Worm (Caenorhabditis elegans): Measurements from ENCODE around the gene F49F1.14.

Gene F49F1.14

ce11 chrIV:4115634-4116033 lies 3.3 kb upstream of the F49F1.14 start, which contains the start of the genes F49F1.4 and F49F1.2:
Gene F49F1.4 (minus strand): TSS chrIV:4115734.
Gene F49F1.2 (plus strand): TSS chrIV:4115943.
- no peak for TF ChIP-seq unc-62 (GFP tag; optimal IDR thresholded peaks at IDR 0.05)

DNA sequence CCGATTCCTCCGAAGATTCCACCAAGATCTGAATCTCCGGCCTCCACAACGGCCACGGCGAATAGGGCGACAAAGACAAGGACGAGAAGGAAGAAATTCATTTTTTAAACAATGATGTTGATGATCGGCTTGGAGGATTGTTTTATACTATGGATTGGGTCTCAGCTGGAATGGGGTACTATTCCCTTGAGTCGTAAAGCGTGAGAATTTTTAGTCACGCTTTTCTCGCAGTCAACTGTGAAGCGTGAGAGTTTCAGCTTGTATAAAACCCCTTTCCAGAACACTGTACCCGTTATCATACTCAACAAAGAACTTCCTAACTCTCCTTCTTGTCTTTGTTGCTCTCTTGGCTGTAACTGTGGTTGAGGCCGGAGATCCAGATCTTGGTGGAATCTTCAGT lies 2.2 kb upstream of the F49F1.14 start, which contains the start of gene F49F1.15:
Gene F49F1.15 (minus strand): TSS at position 101 of the 400 bp plus-strand sequence.
- TF ChIP-seq unc-62 (GFP tag; optimal IDR thresholded peaks at IDR 0.05): no peak

- TF ChIP-seq unc-62 (GFP tag; optimal IDR thresholded peaks at IDR 0.05): no peak
Measured at ce11 chrIV:4108767-4109166, 3.5 kb downstream of the F49F1.14 start, which contains the start of gene C35B1.7. Gene C35B1.7 (plus strand): TSS chrIV:4109067.

- no peak for TF ChIP-seq unc-62 (GFP tag; optimal IDR thresholded peaks at IDR 0.05)
Measured at ce11 chrIV:4102720-4103119, 9.6 kb downstream of the F49F1.14 start, which contains the start of gene ubc-1. Gene ubc-1 (plus strand): TSS chrIV:4103020.

DNA sequence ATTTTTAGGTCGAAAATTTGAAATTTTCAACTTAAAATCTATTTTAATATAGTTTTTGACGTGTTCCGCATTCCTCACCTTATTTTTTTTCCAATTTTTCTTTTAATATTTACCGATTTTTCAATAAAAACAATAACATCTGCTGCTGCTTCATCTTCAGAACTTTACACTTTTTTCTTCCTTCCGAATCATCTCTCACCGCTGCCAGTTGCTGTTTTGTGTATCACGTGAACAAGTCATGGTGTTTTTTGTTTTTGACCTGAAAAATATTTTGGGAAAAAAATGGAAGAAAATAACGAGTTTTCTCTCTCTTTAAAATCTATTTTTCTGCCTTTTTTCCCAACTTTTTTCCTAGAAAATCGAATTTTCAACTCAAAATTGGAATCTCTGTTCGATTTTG lies 12.5 kb downstream of the F49F1.14 start:
- TF ChIP-seq unc-62 (GFP tag; optimal IDR thresholded peaks at IDR 0.05): no peak

DNA sequence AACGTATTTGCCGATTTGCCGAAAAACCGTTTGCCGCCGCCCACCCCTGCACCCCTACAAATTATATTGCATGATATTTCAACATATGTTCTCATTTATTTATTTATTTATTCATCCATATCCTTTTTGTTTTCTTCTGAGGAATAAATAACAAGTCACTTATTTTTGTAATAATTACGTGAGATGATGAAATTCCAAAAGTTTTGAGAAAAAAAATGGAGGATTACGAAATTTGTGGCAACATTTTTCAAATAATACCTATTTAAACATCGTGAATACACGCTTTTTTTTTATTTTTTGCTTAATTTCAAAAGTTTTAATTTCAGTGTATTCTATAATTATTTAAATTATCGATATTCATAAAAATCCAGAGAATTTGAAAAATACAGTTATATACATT lies 15.3 kb downstream of the F49F1.14 start:
- no peak for TF ChIP-seq unc-62 (GFP tag; optimal IDR thresholded peaks at IDR 0.05)

ce11 chrIV:4094364-4094763 lies 17.9 kb downstream of the F49F1.14 start:
- no peak for TF ChIP-seq unc-62 (GFP tag; optimal IDR thresholded peaks at IDR 0.05)

ce11 chrIV:4093087-4093486 lies 19.2 kb downstream of the F49F1.14 start:
- TF ChIP-seq unc-62 (GFP tag; optimal IDR thresholded peaks at IDR 0.05): no peak

DNA sequence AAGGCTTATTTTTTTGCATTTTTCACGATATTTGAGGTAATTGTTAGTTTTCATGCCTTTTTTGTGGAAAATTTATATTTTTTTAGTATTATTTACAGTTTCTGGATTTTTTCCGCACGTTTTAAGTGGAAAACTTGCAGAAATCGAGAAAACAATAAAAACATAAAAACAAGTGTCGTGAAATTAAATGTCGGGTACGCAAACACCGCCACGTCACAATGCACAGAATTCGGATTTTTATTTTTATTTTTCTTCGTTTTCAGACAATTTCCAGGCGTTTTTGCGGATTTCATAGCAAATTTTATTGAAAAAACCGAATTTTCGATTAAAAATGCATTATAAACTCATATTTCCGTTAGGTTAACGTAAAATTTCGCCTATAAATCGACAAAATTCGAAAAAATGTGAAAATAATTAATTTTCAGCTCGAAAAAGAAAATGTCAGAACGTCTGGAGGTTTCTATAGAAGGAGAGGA lies 26.5 kb downstream of the F49F1.14 start, which contains the start of gene C35B1.2:
Gene C35B1.2 (plus strand): TSS at position 426 of the 476 bp plus-strand sequence.
- no peak for TF ChIP-seq unc-62 (GFP tag; optimal IDR thresholded peaks at IDR 0.05)

- no peak for TF ChIP-seq unc-62 (GFP tag; optimal IDR thresholded peaks at IDR 0.05)
Measured at ce11 chrIV:4085022-4085421, 27.3 kb downstream of the F49F1.14 start.

ce11 chrIV:4084109-4084508 lies 28.2 kb downstream of the F49F1.14 start, which contains the start of gene C35B1.5:
Gene C35B1.5 (minus strand): TSS chrIV:4084209.
- no peak for TF ChIP-seq unc-62 (GFP tag; optimal IDR thresholded peaks at IDR 0.05)

ce11 chrIV:4083094-4083493 lies 29.2 kb downstream of the F49F1.14 start:
- TF ChIP-seq unc-62 (GFP tag; optimal IDR thresholded peaks at IDR 0.05): no peak

ce11 chrIV:4082599-4082998 lies 29.7 kb downstream of the F49F1.14 start:
- no peak for TF ChIP-seq unc-62 (GFP tag; optimal IDR thresholded peaks at IDR 0.05)

DNA sequence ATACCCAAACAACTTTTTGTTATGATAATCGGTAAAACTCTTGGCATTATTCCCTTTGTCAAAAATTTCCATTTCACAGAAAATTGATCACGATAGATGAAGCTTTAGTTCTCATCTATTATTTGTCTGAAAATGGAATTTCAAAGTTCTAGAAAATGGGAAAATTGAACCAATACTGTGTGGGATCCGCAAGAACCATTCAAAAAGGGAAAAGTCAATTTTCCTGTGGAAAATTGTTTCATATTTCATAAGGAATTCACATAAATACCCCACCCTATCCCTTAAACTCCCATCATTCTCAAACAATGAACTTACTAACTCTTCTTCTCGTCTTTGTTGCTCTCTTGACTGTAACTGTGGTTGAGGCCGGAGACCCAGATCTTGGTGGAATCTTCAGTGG lies 31.4 kb downstream of the F49F1.14 start, which contains the start of the genes C35B1.9 and C35B1.3:
Gene C35B1.9 (minus strand): TSS at position 101 of the 400 bp plus-strand sequence.
Gene C35B1.3 (plus strand): TSS at position 306 of the 400 bp plus-strand sequence.
- TF ChIP-seq unc-62 (GFP tag; optimal IDR thresholded peaks at IDR 0.05): no peak

DNA sequence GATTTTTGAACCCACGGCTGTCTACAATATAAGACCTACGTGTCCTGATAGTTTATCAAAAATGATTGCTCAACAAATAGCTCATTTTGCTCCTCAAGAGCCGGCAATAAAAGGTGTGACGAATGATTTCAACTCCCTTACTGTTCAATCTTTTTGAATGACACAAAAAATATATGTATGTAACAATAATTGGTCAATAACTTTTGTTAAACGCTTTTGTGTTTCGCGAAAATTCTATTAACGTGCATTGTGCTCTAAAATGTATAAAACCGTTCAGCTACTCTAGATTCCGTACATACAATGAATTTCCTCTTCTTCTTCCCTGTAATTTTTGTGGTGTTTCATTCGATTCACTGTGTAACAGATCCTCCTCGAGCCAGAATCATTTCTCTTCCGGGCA lies 32.8 kb downstream of the F49F1.14 start, which contains the start of gene C35B1.4:
Gene C35B1.4 (plus strand): TSS at position 301 of the 400 bp plus-strand sequence.
- no peak for TF ChIP-seq unc-62 (GFP tag; optimal IDR thresholded peaks at IDR 0.05)

- TF ChIP-seq unc-62 (GFP tag; optimal IDR thresholded peaks at IDR 0.05): no peak
Measured at ce11 chrIV:4078901-4079300, 33.4 kb downstream of the F49F1.14 start, which contains the start of gene C35B1.8. Gene C35B1.8 (minus strand): TSS chrIV:4079001.

- TF ChIP-seq unc-62 (GFP tag; optimal IDR thresholded peaks at IDR 0.05): no peak
Measured at ce11 chrIV:4076690-4077295, 35.5 kb downstream of the F49F1.14 start.

Data from whole organism, dauer.